Worm (Caenorhabditis elegans) whole organism, early embryonic: ENCODE measurements around the gene fbxc-14.

Experiments
- B0310.2 ChIP-seq: sonication (generic microtip); optimal IDR thresholded peaks from 2 replicates; lab custom pipeline; 2016; ENCODE audit warnings: mild to moderate bottlenecking, missing genetic modification characterization, missing compliant biosample characterization
- ama-1 ChIP-seq: fragments of 150-350 bp; optimal IDR thresholded peaks from 2 replicates; lab custom pipeline; 2014
- ets-7 ChIP-seq: sonication (generic microtip); optimal IDR thresholded peaks from 2 replicates; lab custom pipeline; 2016; ENCODE audit warnings: missing genotype, missing genetic modification characterization, missing compliant biosample characterization
- flt-1 ChIP-seq: fragments of 200-800 bp; sonication (Bioruptor generic); IDR thresholded peaks from 2 replicates; pipeline ENCODE4 v1.3.6; 2022; ENCODE audit warnings: missing genetic modification characterization, missing compliant biosample characterization
- tbx-37 ChIP-seq: fragments of 200-800 bp; sonication (Bioruptor generic); conservative IDR thresholded peaks from 2 replicates; pipeline ENCODE4 v1.3.6; 2022; ENCODE audit warnings: missing genetic modification reagents, missing genetic modification characterization, missing compliant biosample characterization

DNA sequence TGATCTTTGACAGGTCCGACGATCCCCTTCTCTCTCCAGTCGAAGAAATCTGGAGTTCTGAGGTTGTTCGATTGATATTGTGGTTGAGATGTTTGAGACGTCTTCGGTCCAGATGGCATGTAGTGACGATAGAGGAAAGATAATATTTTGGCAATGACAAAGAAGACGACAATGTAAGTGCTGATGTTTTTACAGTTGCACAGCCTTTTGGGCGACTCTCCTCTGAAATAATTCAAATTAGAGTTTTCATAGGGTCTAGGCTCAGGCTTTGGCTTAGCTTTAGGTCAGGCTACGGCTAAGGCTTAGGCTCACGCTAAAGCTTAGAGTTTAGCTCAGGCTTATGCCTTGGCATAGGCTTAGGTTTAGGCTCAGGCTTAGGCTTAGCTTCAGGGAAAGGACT lies 12.1 kb upstream of the fbxc-14 start, which contains the start of gene C32B5.13:
- TF ChIP-seq ama-1 (lab: Kevin White, UChicago) (no peak), tbx-37 (GFP tag; lab: Robert Waterston, UW) (no peak), B0310.2 (tag; lab: Kevin White, UChicago) (no peak), flt-1 (GFP tag; lab: Robert Waterston, UW) (no peak), ets-7 (tag; lab: Kevin White, UChicago) (no peak)
